Fruit fly (Drosophila melanogaster): ENCODE data around the gene prd.

Gene prd

dm6 chr2L:12097698-12098097, 12.1 kb upstream of the prd start, which contains the start of gene Ced-12:
TSS of gene Ced-12 (plus strand) at chr2L:12097838.
- no peak for TF ChIP-seq pan (optimal IDR thresholded peaks at IDR 0.05)
- no peak for TF ChIP-seq Dll (optimal IDR thresholded peaks at IDR 0.05)
- TF ChIP-seq CG8478 (optimal IDR thresholded peaks at IDR 0.05): no peak
- TF ChIP-seq usp (GFP tag; optimal IDR thresholded peaks at IDR 0.05): no peak
- no peak for TF ChIP-seq EcR (GFP tag; optimal IDR thresholded peaks at IDR 0.05)
- TF ChIP-seq psq (optimal IDR thresholded peaks at IDR 0.05): no peak

- no peak for TF ChIP-seq pan (optimal IDR thresholded peaks at IDR 0.05)
- no peak for TF ChIP-seq usp (GFP tag; optimal IDR thresholded peaks at IDR 0.05)
- TF ChIP-seq psq (optimal IDR thresholded peaks at IDR 0.05): no peak
- no peak for TF ChIP-seq Dll (optimal IDR thresholded peaks at IDR 0.05)
- no peak for TF ChIP-seq CG8478 (optimal IDR thresholded peaks at IDR 0.05)
- TF ChIP-seq EcR (GFP tag; optimal IDR thresholded peaks at IDR 0.05): no peak
Observed at dm6 chr2L:12096396-12096813, 10.8 kb upstream of the prd start, which contains the start of the genes CG6712 and Mt2. TSS of gene CG6712 (minus strand) at chr2L:12096511. TSS of gene Mt2 (plus strand) at chr2L:12096525.

- TF ChIP-seq Dll (optimal IDR thresholded peaks at IDR 0.05): no peak
- TF ChIP-seq CG8478 (optimal IDR thresholded peaks at IDR 0.05): no peak
- TF ChIP-seq EcR (GFP tag; optimal IDR thresholded peaks at IDR 0.05): no peak
- no peak for TF ChIP-seq pan (optimal IDR thresholded peaks at IDR 0.05)
- TF ChIP-seq usp (GFP tag; optimal IDR thresholded peaks at IDR 0.05): no peak
- no peak for TF ChIP-seq psq (optimal IDR thresholded peaks at IDR 0.05)
Observed at dm6 chr2L:12093652-12094051, 8.0 kb upstream of the prd start.

- TF ChIP-seq pan (optimal IDR thresholded peaks at IDR 0.05) (no peak), psq (optimal IDR thresholded peaks at IDR 0.05) (no peak), CG8478 (optimal IDR thresholded peaks at IDR 0.05) (no peak), usp (GFP tag; optimal IDR thresholded peaks at IDR 0.05) (no peak), Dll (optimal IDR thresholded peaks at IDR 0.05) (no peak), EcR (GFP tag; optimal IDR thresholded peaks at IDR 0.05) (no peak)
Observed at dm6 chr2L:12092719-12093118, 7.1 kb upstream of the prd start.

- TF ChIP-seq EcR (GFP tag; optimal IDR thresholded peaks at IDR 0.05) (no peak), usp (GFP tag; optimal IDR thresholded peaks at IDR 0.05) (no peak), psq (optimal IDR thresholded peaks at IDR 0.05) (no peak), Dll (optimal IDR thresholded peaks at IDR 0.05) (no peak), pan (optimal IDR thresholded peaks at IDR 0.05) (no peak), CG8478 (optimal IDR thresholded peaks at IDR 0.05) (no peak)
Observed at dm6 chr2L:12092041-12092440, 6.4 kb upstream of the prd start.

dm6 chr2L:12091522-12091921, 5.9 kb upstream of the prd start, which contains the start of gene Pex19:
TSS of gene Pex19 (plus strand) at chr2L:12091822.
- TF ChIP-seq pan (optimal IDR thresholded peaks at IDR 0.05) (no peak), CG8478 (optimal IDR thresholded peaks at IDR 0.05) (no peak), psq (optimal IDR thresholded peaks at IDR 0.05) (no peak), EcR (GFP tag; optimal IDR thresholded peaks at IDR 0.05) (no peak), usp (GFP tag; optimal IDR thresholded peaks at IDR 0.05) (no peak), Dll (optimal IDR thresholded peaks at IDR 0.05) (no peak)

dm6 chr2L:12089145-12089544, 3.5 kb upstream of the prd start:
- TF ChIP-seq pan (optimal IDR thresholded peaks at IDR 0.05) (no peak), Dll (optimal IDR thresholded peaks at IDR 0.05) (no peak), CG8478 (optimal IDR thresholded peaks at IDR 0.05) (no peak), usp (GFP tag; optimal IDR thresholded peaks at IDR 0.05) (no peak)

- TF ChIP-seq psq (optimal IDR thresholded peaks at IDR 0.05) (no peak), pan (optimal IDR thresholded peaks at IDR 0.05) (no peak), EcR (GFP tag; optimal IDR thresholded peaks at IDR 0.05) (no peak), usp (GFP tag; optimal IDR thresholded peaks at IDR 0.05) (no peak), Dll (optimal IDR thresholded peaks at IDR 0.05) (no peak), CG8478 (optimal IDR thresholded peaks at IDR 0.05) (no peak)
Observed at dm6 chr2L:12087442-12087841, 1.8 kb upstream of the prd start.

dm6 chr2L:12085010-12085409, 617 bp downstream of the prd start:
- no peak for TF ChIP-seq EcR (GFP tag; optimal IDR thresholded peaks at IDR 0.05)
- TF ChIP-seq CG8478 (optimal IDR thresholded peaks at IDR 0.05): no peak
- no peak for TF ChIP-seq usp (GFP tag; optimal IDR thresholded peaks at IDR 0.05)
- no peak for TF ChIP-seq psq (optimal IDR thresholded peaks at IDR 0.05)
- no peak for TF ChIP-seq Dll (optimal IDR thresholded peaks at IDR 0.05)
- no peak for TF ChIP-seq pan (optimal IDR thresholded peaks at IDR 0.05)

dm6 chr2L:12081118-12081665, 4.4 kb downstream of the prd start:
- TF ChIP-seq EcR (GFP tag; optimal IDR thresholded peaks at IDR 0.05): no peak
- TF ChIP-seq pan (optimal IDR thresholded peaks at IDR 0.05): no peak
- no peak for TF ChIP-seq psq (optimal IDR thresholded peaks at IDR 0.05)
- TF ChIP-seq Dll (optimal IDR thresholded peaks at IDR 0.05): no peak
- TF ChIP-seq usp (GFP tag; optimal IDR thresholded peaks at IDR 0.05): no peak
- TF ChIP-seq CG8478 (optimal IDR thresholded peaks at IDR 0.05): no peak

dm6 chr2L:12079827-12080381, 5.7 kb downstream of the prd start:
- no peak for TF ChIP-seq usp (GFP tag; optimal IDR thresholded peaks at IDR 0.05)
- no peak for TF ChIP-seq pan (optimal IDR thresholded peaks at IDR 0.05)
- no peak for TF ChIP-seq EcR (GFP tag; optimal IDR thresholded peaks at IDR 0.05)
- no peak for TF ChIP-seq Dll (optimal IDR thresholded peaks at IDR 0.05)
- no peak for TF ChIP-seq CG8478 (optimal IDR thresholded peaks at IDR 0.05)
- TF ChIP-seq psq (optimal IDR thresholded peaks at IDR 0.05): no peak

dm6 chr2L:12078695-12079094, 6.9 kb downstream of the prd start:
- no peak for TF ChIP-seq EcR (GFP tag; optimal IDR thresholded peaks at IDR 0.05)
- no peak for TF ChIP-seq usp (GFP tag; optimal IDR thresholded peaks at IDR 0.05)
- TF ChIP-seq pan (optimal IDR thresholded peaks at IDR 0.05): no peak
- TF ChIP-seq Dll (optimal IDR thresholded peaks at IDR 0.05): no peak
- no peak for TF ChIP-seq psq (optimal IDR thresholded peaks at IDR 0.05)
- TF ChIP-seq CG8478 (optimal IDR thresholded peaks at IDR 0.05): no peak
